Fruit fly (Drosophila melanogaster): ENCODE measurements around the gene CG42464.
A peak's percentile ranks its signal among the peaks of the same experiment; 100 is the strongest.

DNA sequence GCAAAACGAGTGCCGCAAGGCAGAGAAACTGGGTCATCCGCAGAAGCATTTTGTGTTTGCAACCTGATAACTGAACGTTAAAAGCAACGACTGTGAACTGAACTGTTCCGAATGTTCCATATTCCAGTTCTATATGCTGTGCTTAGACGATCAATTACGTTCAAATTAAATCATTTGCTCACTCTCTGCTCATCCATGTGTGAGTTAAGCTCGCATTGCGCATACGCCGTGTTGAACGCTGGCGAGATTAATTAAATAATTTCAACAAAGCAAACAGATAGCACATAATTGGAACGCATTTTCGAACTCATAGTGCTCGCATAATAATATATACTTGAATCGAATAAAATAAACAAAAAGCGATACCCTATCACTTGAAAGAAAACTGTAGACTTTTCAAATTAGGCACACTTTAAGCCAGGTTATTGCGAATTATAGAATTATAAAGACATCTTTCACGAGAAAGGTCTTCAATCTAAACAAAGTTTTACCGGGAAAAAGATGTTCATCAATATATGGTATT lies at the start of gene CG42464, which contains the start of gene CG10031:
- TF ChIP-seq kay (GFP tag; ENCODE audit: borderline replicate concordance) (peak; percentile 84), Crg-1 (GFP tag; optimal IDR thresholded peaks at IDR 0.05) (no peak), CG33017 (tag; optimal IDR thresholded peaks at IDR 0.05) (no peak), CG7045 (GFP tag; optimal IDR thresholded peaks at IDR 0.05) (no peak), CG1620 (GFP tag; optimal IDR thresholded peaks at IDR 0.05) (no peak), cnc (optimal IDR thresholded peaks at IDR 0.05) (no peak), bab1 (GFP tag; optimal IDR thresholded peaks at IDR 0.05) (no peak)
